Worm (Caenorhabditis elegans) whole organism, L4 larva: ENCODE measurements around the gene nlp-78.

Source experiments
- F37D6.2 ChIP-seq: sonication (generic microtip); optimal IDR thresholded peaks from 2 replicates; lab custom pipeline; 2016; ENCODE audit warnings: mild to moderate bottlenecking, missing genetic modification characterization, missing compliant biosample characterization
- F49E8.2 ChIP-seq: sonication (generic microtip); optimal IDR thresholded peaks from 2 replicates; lab custom pipeline; 2016; ENCODE audit warnings: missing compliant biosample characterization, mild to moderate bottlenecking, missing genetic modification characterization, borderline replicate concordance
- T20F7.1 ChIP-seq: fragments of 200-800 bp; sonication (Bioruptor generic); optimal IDR thresholded peaks from 2 replicates; lab custom pipeline; 2018; ENCODE audit warnings: mild to moderate bottlenecking, missing genetic modification characterization, missing compliant biosample characterization
- aha-1 ChIP-seq: fragments of 150-350 bp; peaks from one replicate; lab custom pipeline; 2014; ENCODE audit warnings: missing biosample characterization, missing genetic modification characterization
- ama-1 ChIP-seq: fragments of 150-350 bp; optimal IDR thresholded peaks from 2 replicates; lab custom pipeline; 2014; ENCODE audit warnings: inconsistent platforms, mixed read lengths
- ceh-44 ChIP-seq: fragments of 200-800 bp; sonication (Bioruptor generic); IDR thresholded peaks from 2 replicates; pipeline ENCODE4 v1.3.6; 2022; ENCODE audit warnings: missing genetic modification reagents, missing genetic modification characterization, missing compliant biosample characterization
- ceh-62 ChIP-seq: sonication (generic microtip); optimal IDR thresholded peaks from 2 replicates; lab custom pipeline; 2017; ENCODE audit warnings: missing biosample characterization, missing genetic modification characterization
- cey-2 ChIP-seq: sonication (generic microtip); optimal IDR thresholded peaks from 3 replicates; lab custom pipeline; 2017; ENCODE audit warnings: missing genetic modification characterization, mild to moderate bottlenecking, missing compliant biosample characterization, antibody characterized with exemption, borderline replicate concordance; ENCODE audit not compliant: insufficient read depth
- daf-16 ChIP-seq, 3 experiments: sonication (generic microtip); optimal IDR thresholded peaks; 2 replicates each; lab custom pipeline; 2016 to 2017; ENCODE audit warnings: missing genetic modification characterization in 3 of 3, missing genetic modification reagents in 3 of 3, mild to moderate bottlenecking in 2 of 3, missing compliant biosample characterization in 2 of 3, missing biosample characterization in 1 of 3, moderate library complexity in 1 of 3
- daf-8 ChIP-seq: fragments of 200-800 bp; sonication (Bioruptor generic); IDR thresholded peaks from 2 replicates; pipeline ENCODE4 v1.3.6; 2022; ENCODE audit warnings: missing genetic modification characterization, missing compliant biosample characterization
- dmd-6 ChIP-seq: fragments of 200-800 bp; sonication (Bioruptor generic); IDR thresholded peaks from 2 replicates; pipeline ENCODE4 v1.3.6; 2022; ENCODE audit warnings: missing genetic modification reagents, missing genetic modification characterization, missing compliant biosample characterization
- dmd-8 ChIP-seq: fragments of 200-800 bp; sonication (Bioruptor generic); IDR thresholded peaks from 2 replicates; pipeline ENCODE4 v1.3.6; 2022; ENCODE audit warnings: missing genetic modification characterization, missing compliant biosample characterization
- dpl-1 ChIP-seq: fragments of 150-350 bp; optimal IDR thresholded peaks from 2 replicates; lab custom pipeline; 2014; ENCODE audit warnings: missing biosample characterization, missing genetic modification reagents, missing genetic modification characterization
- duxl-1 ChIP-seq: sonication (generic microtip); optimal IDR thresholded peaks from 2 replicates; lab custom pipeline; 2016; ENCODE audit warnings: mild to moderate bottlenecking, missing genetic modification characterization, moderate library complexity, missing compliant biosample characterization; ENCODE audit not compliant: poor library complexity
- dve-1 ChIP-seq: sonication (generic microtip); optimal IDR thresholded peaks from 2 replicates; lab custom pipeline; 2017; ENCODE audit warnings: antibody characterized with exemption, mild to moderate bottlenecking, missing genetic modification characterization, missing compliant biosample characterization; ENCODE audit not compliant: insufficient read depth
- egl-43 ChIP-seq: fragments of 200-800 bp; sonication (Bioruptor generic); IDR thresholded peaks from 2 replicates; pipeline ENCODE4 v1.3.6; 2022; ENCODE audit warnings: missing genetic modification reagents, missing genetic modification characterization, missing compliant biosample characterization
- hlh-30 ChIP-seq: sonication (generic microtip); optimal IDR thresholded peaks from 2 replicates; lab custom pipeline; 2017; ENCODE audit warnings: antibody characterized with exemption, mild to moderate bottlenecking, missing genetic modification characterization, missing compliant biosample characterization; ENCODE audit not compliant: insufficient read depth
- hmg-1.1 ChIP-seq: fragments of 200-800 bp; sonication (Bioruptor generic); IDR thresholded peaks from 2 replicates; pipeline ENCODE4 v1.3.6; 2022; ENCODE audit warnings: missing genetic modification reagents, missing genetic modification characterization, missing compliant biosample characterization
- lin-15B ChIP-seq: fragments of 150-350 bp; sonication (generic microtip); optimal IDR thresholded peaks from 3 replicates; lab custom pipeline; 2014; ENCODE audit warnings: missing biosample characterization, missing genetic modification characterization
- lin-38 ChIP-seq: fragments of 200-800 bp; sonication (Bioruptor generic); IDR thresholded peaks from 2 replicates; pipeline ENCODE4 v1.3.6; 2022; ENCODE audit warnings: missing genetic modification reagents, missing genetic modification characterization, missing compliant biosample characterization
- lsy-2 ChIP-seq, 2 experiments: fragments of 150-350 bp in 1 of 2; sonication (generic microtip) in 1 of 2; optimal IDR thresholded peaks; 2 replicates each; lab custom pipeline; 2014 to 2017; ENCODE audit warnings: missing biosample characterization in 2 of 2, missing genetic modification characterization in 2 of 2
- mes-2 ChIP-seq: sonication (generic microtip); optimal IDR thresholded peaks from 2 replicates; lab custom pipeline; 2016; ENCODE audit warnings: missing genotype, mild to moderate bottlenecking, missing genetic modification characterization, missing compliant biosample characterization; ENCODE audit not compliant: poor library complexity, severe bottlenecking
- nhr-25 ChIP-seq: sonication (generic microtip); optimal IDR thresholded peaks from 2 replicates; lab custom pipeline; 2017; ENCODE audit warnings: missing genetic modification characterization, mild to moderate bottlenecking, missing compliant biosample characterization, antibody characterized with exemption, moderate library complexity, borderline replicate concordance; ENCODE audit not compliant: insufficient read depth
- nhr-28 ChIP-seq: fragments of 150-350 bp; optimal IDR thresholded peaks from 2 replicates; lab custom pipeline; 2014; ENCODE audit warnings: missing biosample characterization, missing genetic modification characterization
- nhr-77 ChIP-seq: fragments of 150-350 bp; optimal IDR thresholded peaks from 2 replicates; lab custom pipeline; 2014; ENCODE audit warnings: missing biosample characterization, missing genetic modification characterization
- saeg-2 ChIP-seq: fragments of 200-800 bp; sonication (Bioruptor generic); IDR thresholded peaks from 2 replicates; pipeline ENCODE4 v1.3.6; 2022; ENCODE audit warnings: missing genetic modification reagents, missing genetic modification characterization, missing compliant biosample characterization
- snpc-1.2 ChIP-seq: fragments of 200-800 bp; sonication (Bioruptor generic); IDR thresholded peaks from 2 replicates; pipeline ENCODE4 v1.3.6; 2022; ENCODE audit warnings: missing genetic modification reagents, missing genetic modification characterization, missing compliant biosample characterization
- tag-97 ChIP-seq: fragments of 200-800 bp; sonication (Bioruptor generic); IDR thresholded peaks from 2 replicates; pipeline ENCODE4 v1.3.6; 2022; ENCODE audit warnings: missing genetic modification characterization, missing compliant biosample characterization
- unc-62 ChIP-seq, 3 experiments: fragments of 150-350 bp in 1 of 3; sonication (generic microtip); optimal IDR thresholded peaks in 2 of 3; peaks in 1 of 3; 1 replicate in 1 of 3; 2 replicates in 2 of 3; lab custom pipeline; 2014 to 2017; ENCODE audit warnings: missing biosample characterization in 3 of 3, missing genetic modification characterization in 3 of 3, missing genetic modification reagents in 3 of 3, missing genotype in 1 of 3
- zfp-3 ChIP-seq: fragments of 200-800 bp; sonication (Bioruptor generic); conservative IDR thresholded peaks from 2 replicates; pipeline ENCODE4 v1.3.6; 2022; ENCODE audit warnings: missing genetic modification reagents, missing genetic modification characterization, missing compliant biosample characterization

The nlp-78 gene

DNA sequence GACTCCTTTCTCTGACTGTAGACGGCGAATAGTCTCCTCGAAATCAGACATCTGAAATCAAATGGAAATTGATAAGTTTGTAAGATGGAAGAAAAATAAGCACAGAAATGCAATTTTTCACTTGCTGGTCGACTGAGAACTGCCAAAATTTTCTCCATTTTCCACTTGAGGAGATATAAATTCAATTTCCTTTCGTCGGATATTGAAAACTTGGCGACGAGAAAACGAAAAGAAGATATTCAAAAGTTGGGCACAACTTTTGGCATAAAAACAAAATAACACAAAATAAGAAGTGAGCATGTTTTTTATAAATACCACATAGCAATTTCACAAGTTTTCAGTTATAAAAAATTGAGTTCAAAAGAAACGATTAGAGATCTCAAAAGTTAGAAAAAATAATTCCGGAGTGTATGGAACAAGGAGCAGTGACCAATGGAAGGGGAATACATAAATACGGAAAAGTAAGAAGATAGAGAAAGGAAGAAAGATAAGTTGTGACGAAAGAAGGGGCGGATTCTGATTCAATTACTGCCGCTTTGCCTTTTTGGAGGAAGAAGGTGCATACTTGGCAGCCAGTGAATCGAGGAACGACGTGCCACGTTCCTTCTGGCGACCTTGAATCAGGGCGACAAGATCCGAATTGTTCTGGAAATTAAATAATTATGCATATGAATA is 28.7 kb upstream of the nlp-78 start, which contains the start of gene dyrb-1:
Gene dyrb-1, minus strand, starts transcription at position 51 of the 675 bp plus-strand sequence.
- TF ChIP-seq dmd-6 (GFP tag; lab: Robert Waterston, UW) (no peak), lin-15B (tag; lab: Kevin White, UChicago) (no peak), dve-1 (tag; lab: Kevin White, UChicago) (no peak), tag-97 (GFP tag; lab: Robert Waterston, UW) (no peak)

DNA sequence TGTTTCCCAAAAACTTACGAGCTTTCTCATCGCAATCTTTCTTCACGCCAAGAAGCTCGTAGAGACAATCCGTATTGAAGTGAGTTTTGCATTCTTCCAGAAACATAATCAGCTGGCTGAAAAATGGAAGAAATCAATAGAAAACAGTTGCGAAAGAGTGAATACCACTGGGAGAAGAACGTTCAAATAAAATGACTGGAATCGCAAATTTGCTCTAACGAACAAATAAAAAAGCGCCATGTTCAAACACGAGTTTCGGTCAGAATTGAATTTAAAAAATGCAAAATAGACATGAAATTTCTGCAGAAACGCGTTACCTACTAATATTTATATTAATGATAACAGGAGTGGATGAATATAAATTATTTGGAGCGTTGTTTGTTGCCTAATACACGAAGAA is 27.5 kb upstream of the nlp-78 start, which contains the start of gene dnj-23:
Gene dnj-23, minus strand, starts transcription at position 158 of the 400 bp plus-strand sequence.
- peak; percentile 49 for TF ChIP-seq hlh-30 (tag; lab: Kevin White, UChicago)
- peak; percentile 7 for TF ChIP-seq mes-2 (tag; lab: Kevin White, UChicago)
- TF ChIP-seq lsy-2 (tag; optimal IDR thresholded peaks at IDR 0.05; lab: Kevin White, UChicago) = peak in 1 of 2 experiments; percentile 36
- peak; percentile 74 for TF ChIP-seq dpl-1 (GFP tag; lab: Kevin White, UChicago)
- TF ChIP-seq dmd-8 (GFP tag; lab: Robert Waterston, UW) = no peak
- TF ChIP-seq lin-38 (GFP tag; lab: Robert Waterston, UW) = peak; percentile 58
- peak; percentile 51 for TF ChIP-seq T20F7.1 (GFP tag; lab: Kevin White, UChicago)
- no peak for TF ChIP-seq unc-62 (GFP tag; optimal IDR thresholded peaks at IDR 0.05 in 1 of 2; lab: Kevin White, UChicago)
- TF ChIP-seq unc-62 (tag; optimal IDR thresholded peaks at IDR 0.05; lab: Kevin White, UChicago) = no peak
- TF ChIP-seq aha-1 (tag; lab: Kevin White, UChicago) = peak; percentile 85

DNA sequence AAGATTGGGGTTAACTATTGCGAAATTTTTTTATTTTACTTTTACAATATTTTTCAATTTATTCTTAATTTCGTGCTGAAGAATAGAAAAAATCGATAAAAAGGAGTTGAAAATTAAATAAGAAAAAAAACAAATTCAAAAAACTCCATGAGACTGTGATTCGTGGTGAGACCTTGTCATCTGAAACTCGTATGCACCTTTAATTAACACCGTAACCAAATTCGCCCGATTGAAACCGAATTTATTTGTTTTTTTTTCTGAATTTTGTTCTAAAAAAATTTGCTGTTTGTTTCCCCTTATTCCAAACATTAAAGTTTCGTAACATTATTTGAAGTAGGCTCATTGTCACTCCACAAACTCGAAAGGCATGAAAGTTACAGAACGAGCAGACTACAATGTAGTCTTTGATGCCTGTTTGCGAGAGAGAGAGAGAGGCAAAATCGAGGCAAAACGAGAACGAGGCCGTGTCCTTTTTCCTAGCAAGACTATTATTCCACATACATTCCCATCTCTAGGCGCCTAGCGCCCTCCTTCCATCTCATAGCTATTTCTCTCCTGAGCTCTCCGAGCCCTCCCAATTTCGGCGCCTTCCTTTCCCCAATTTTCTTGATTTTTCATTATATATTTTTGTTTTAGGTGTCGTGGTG is 26.9 kb upstream of the nlp-78 start, which contains the start of gene T24H10.4:
Gene T24H10.4, plus strand, starts transcription at position 630 of the 647 bp plus-strand sequence.
- TF ChIP-seq nhr-28 (tag; lab: Kevin White, UChicago) = no peak
- no peak for TF ChIP-seq ama-1 (lab: Kevin White, UChicago)
- TF ChIP-seq snpc-1.2 (GFP tag; lab: Robert Waterston, UW) = no peak
- no peak for TF ChIP-seq F49E8.2
- no peak for TF ChIP-seq dmd-8 (GFP tag; lab: Robert Waterston, UW)
- 0 out of 2 replicates have a peak, but pooled peaks have one; percentile 27 for TF ChIP-seq egl-43 (GFP tag; lab: Robert Waterston, UW)
- TF ChIP-seq daf-8 (GFP tag; lab: Robert Waterston, UW) = no peak
- TF ChIP-seq ceh-62 (tag; lab: Kevin White, UChicago) = no peak
- no peak for TF ChIP-seq nhr-77 (tag; lab: Kevin White, UChicago)
- no peak for TF ChIP-seq mes-2 (tag; lab: Kevin White, UChicago)
- no peak for TF ChIP-seq nhr-25 (tag; lab: Kevin White, UChicago)
- TF ChIP-seq cey-2 (tag; lab: Kevin White, UChicago) = no peak
- no peak for TF ChIP-seq F37D6.2
- no peak for TF ChIP-seq saeg-2 (GFP tag; lab: Robert Waterston, UW)
- TF ChIP-seq zfp-3 (GFP tag; lab: Robert Waterston, UW) = no peak
- TF ChIP-seq unc-62 (GFP tag; optimal IDR thresholded peaks at IDR 0.05 in 1 of 2; lab: Kevin White, UChicago) = peak in 1 of 2 experiments; percentile 49
- no peak for TF ChIP-seq unc-62 (tag; optimal IDR thresholded peaks at IDR 0.05; lab: Kevin White, UChicago)
- TF ChIP-seq duxl-1 (tag; lab: Kevin White, UChicago) = no peak
- no peak for TF ChIP-seq ceh-44 (GFP tag; lab: Robert Waterston, UW)
- TF ChIP-seq daf-16 (GFP tag; optimal IDR thresholded peaks at IDR 0.05; lab: Kevin White, UChicago) = no peak
- peak; percentile 10 for TF ChIP-seq daf-16 (tag; optimal IDR thresholded peaks at IDR 0.05; lab: Kevin White, UChicago)
- no peak for TF ChIP-seq hmg-1.1
- peak in 1 of 2 experiments; percentile 6 for TF ChIP-seq lsy-2 (tag; optimal IDR thresholded peaks at IDR 0.05; lab: Kevin White, UChicago)
- TF ChIP-seq, all 104 proteins: peak for 4
